Worm (Caenorhabditis elegans): Measurements from ENCODE around the gene ire-1.

DNA sequence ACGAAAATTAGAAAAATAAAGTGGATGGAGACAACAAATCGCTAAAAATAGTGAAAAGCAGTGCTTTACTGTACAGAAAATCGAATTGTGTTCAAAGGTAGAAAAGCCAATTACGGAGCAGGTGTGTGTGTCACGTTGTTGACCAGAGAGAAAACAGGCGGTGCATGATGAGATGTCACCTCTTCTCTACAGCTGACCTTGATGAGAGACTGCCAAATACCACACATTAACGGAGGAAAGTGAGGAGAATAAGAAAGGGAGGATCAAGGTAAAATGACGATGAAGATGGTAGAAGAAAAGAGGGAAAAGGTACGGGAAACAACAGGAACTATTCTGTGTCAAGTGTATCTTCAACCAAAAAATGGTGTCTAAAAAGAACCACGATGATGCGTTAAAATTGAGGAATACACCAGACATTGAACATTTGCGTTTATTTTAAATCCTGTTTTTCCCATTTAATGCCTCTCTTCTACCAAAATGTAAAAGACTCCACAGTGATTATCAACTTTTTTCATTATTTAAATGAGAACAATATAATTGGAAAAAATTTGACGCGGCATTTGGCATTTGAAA, 25.4 kb downstream of the ire-1 start:
- TF ChIP-seq him-1 (tag; optimal IDR thresholded peaks at IDR 0.05), result no peak
- TF ChIP-seq dao-5 (tag; optimal IDR thresholded peaks at IDR 0.05), result no peak

All from whole organism, L4/young adult.